Worm (Caenorhabditis elegans): Measurements from ENCODE around the gene K02F6.4.

K02F6.4 gene

ce11 chrII:2538194-2538593 lies at the start of gene K02F6.4:
TSS of gene K02F6.4 (plus strand) at chrII:2538494.
- TF ChIP-seq M03D4.4 (tag; optimal IDR thresholded peaks at IDR 0.05) = no peak
- TF ChIP-seq tbx-8 (GFP tag; optimal IDR thresholded peaks at IDR 0.05) = no peak
- no peak for TF ChIP-seq sem-2 (GFP tag; optimal IDR thresholded peaks at IDR 0.05)
- no peak for TF ChIP-seq nhr-237 (tag; optimal IDR thresholded peaks at IDR 0.05)
- no peak for TF ChIP-seq flh-1 (GFP tag; optimal IDR thresholded peaks at IDR 0.05)
- TF ChIP-seq ztf-11 (tag; optimal IDR thresholded peaks at IDR 0.05) = no peak
- TF ChIP-seq lin-13 (tag; optimal IDR thresholded peaks at IDR 0.05) = no peak
- no peak for TF ChIP-seq ceh-39 (tag; optimal IDR thresholded peaks at IDR 0.05)
- TF ChIP-seq ceh-83 (GFP tag; optimal IDR thresholded peaks at IDR 0.05) = no peak
- no peak for TF ChIP-seq ceh-43 (GFP tag; optimal IDR thresholded peaks at IDR 0.05)
- TF ChIP-seq ham-2 (GFP tag; optimal IDR thresholded peaks at IDR 0.05) = no peak
- TF ChIP-seq pha-4 (tag; optimal IDR thresholded peaks at IDR 0.05) = no peak
- TF ChIP-seq nhr-28 (tag; optimal IDR thresholded peaks at IDR 0.05) = no peak
- no peak for TF ChIP-seq sptf-1 (tag; optimal IDR thresholded peaks at IDR 0.05)
- no peak for TF ChIP-seq ces-1 (GFP tag; optimal IDR thresholded peaks at IDR 0.05)
- TF ChIP-seq nhr-2 (tag; optimal IDR thresholded peaks at IDR 0.05) = no peak
- no peak for TF ChIP-seq unc-120 (tag; optimal IDR thresholded peaks at IDR 0.05; ENCODE audit: poor library complexity, severe bottlenecking)
- no peak for TF ChIP-seq mab-5 (tag; optimal IDR thresholded peaks at IDR 0.05)
- TF ChIP-seq blmp-1 (tag; optimal IDR thresholded peaks at IDR 0.05) = no peak
- no peak for TF ChIP-seq lsy-2 (tag; optimal IDR thresholded peaks at IDR 0.05)

ce11 chrII:2503703-2504430 lies 34.4 kb upstream of the K02F6.4 start:
- TF ChIP-seq lsy-2 (tag; optimal IDR thresholded peaks at IDR 0.05) (peak; percentile 44), nhr-28 (tag; optimal IDR thresholded peaks at IDR 0.05) (no peak), ham-2 (GFP tag; optimal IDR thresholded peaks at IDR 0.05) (no peak), ztf-11 (tag; optimal IDR thresholded peaks at IDR 0.05) (no peak)

- TF ChIP-seq ceh-83 (GFP tag; optimal IDR thresholded peaks at IDR 0.05) = no peak
- peak; percentile 2 for TF ChIP-seq nhr-237 (tag; optimal IDR thresholded peaks at IDR 0.05)
- no peak for TF ChIP-seq mab-5 (tag; optimal IDR thresholded peaks at IDR 0.05)
- TF ChIP-seq unc-62 (GFP tag; optimal IDR thresholded peaks at IDR 0.05) = no peak
- peak; percentile 34 for TF ChIP-seq ces-1 (GFP tag; optimal IDR thresholded peaks at IDR 0.05)
- peak; percentile 99 for TF ChIP-seq unc-120 (tag; optimal IDR thresholded peaks at IDR 0.05; ENCODE audit: poor library complexity, severe bottlenecking)
- TF ChIP-seq nhr-2 (tag; optimal IDR thresholded peaks at IDR 0.05) = no peak
Observed at ce11 chrII:2504431-2504928, 33.8 kb upstream of the K02F6.4 start, which contains the start of gene gbas-1. TSS of gene gbas-1 (plus strand) at chrII:2504878.

DNA sequence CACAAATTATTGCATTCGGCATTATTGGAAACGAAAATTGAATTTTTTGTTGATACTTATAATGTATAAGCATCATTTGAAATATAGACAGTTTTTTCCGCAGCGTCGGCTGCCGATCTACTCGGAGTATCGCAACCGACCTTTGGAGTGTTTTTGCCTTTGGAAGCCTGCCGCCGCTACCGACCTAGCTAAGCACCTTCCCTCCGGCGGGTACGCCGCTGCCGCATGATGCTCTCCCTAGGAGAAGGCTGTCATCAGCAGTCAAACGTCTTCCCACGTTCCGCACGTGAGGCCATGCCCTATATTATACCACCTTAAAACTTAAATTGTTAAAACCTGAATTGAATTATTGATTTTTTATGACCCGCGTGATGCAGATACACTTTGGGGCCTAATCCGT lies 19.8 kb upstream of the K02F6.4 start:
- TF ChIP-seq lin-32 (GFP tag; optimal IDR thresholded peaks at IDR 0.05) (no peak), ceh-43 (GFP tag; optimal IDR thresholded peaks at IDR 0.05) (no peak), sptf-1 (tag; optimal IDR thresholded peaks at IDR 0.05) (no peak), nhr-12 (tag; optimal IDR thresholded peaks at IDR 0.05) (no peak), M03D4.4 (tag; optimal IDR thresholded peaks at IDR 0.05) (no peak), sem-2 (GFP tag; optimal IDR thresholded peaks at IDR 0.05) (no peak), lin-13 (tag; optimal IDR thresholded peaks at IDR 0.05) (no peak)

DNA sequence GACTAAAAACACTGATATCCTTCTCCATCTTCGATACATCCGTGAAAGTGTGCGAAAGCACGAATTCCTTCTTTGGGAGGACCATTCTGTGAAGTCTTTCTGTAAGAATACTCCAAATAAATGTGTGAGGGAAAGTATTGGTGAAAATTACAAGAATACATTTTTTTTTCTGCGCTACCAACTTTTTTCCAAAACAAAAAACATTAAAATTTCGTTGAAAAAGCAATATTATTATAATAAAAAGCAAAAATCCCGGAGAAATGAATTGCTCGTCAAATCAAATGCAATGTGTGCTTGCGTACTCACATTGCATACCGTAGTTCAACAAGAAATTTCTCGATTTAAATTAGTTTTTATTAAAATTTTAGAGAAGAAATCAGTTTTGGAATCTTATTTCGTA lies 16.3 kb upstream of the K02F6.4 start, which contains the start of gene bath-13:
TSS of gene bath-13 (minus strand) at position 101 of the 400 bp plus-strand sequence.
- no peak for TF ChIP-seq nhr-76 (tag; optimal IDR thresholded peaks at IDR 0.05)
- no peak for TF ChIP-seq nhr-2 (tag; optimal IDR thresholded peaks at IDR 0.05)
- TF ChIP-seq zip-8 (tag; optimal IDR thresholded peaks at IDR 0.05) = no peak
- no peak for TF ChIP-seq ceh-43 (GFP tag; optimal IDR thresholded peaks at IDR 0.05)
- TF ChIP-seq nhr-28 (tag; optimal IDR thresholded peaks at IDR 0.05) = no peak
- no peak for TF ChIP-seq drap-1 (GFP tag; optimal IDR thresholded peaks at IDR 0.05)
- TF ChIP-seq pha-4 (tag; optimal IDR thresholded peaks at IDR 0.05) = no peak
- TF ChIP-seq unc-62 (GFP tag; optimal IDR thresholded peaks at IDR 0.05) = no peak
- no peak for TF ChIP-seq unc-39 (tag; optimal IDR thresholded peaks at IDR 0.05)
- TF ChIP-seq mep-1 (tag; optimal IDR thresholded peaks at IDR 0.05) = no peak
- TF ChIP-seq hlh-1 (tag; optimal IDR thresholded peaks at IDR 0.05) = no peak
- TF ChIP-seq mls-2 (tag; optimal IDR thresholded peaks at IDR 0.05) = no peak
- no peak for TF ChIP-seq M03D4.4 (tag; optimal IDR thresholded peaks at IDR 0.05)
- TF ChIP-seq ham-2 (GFP tag; optimal IDR thresholded peaks at IDR 0.05) = no peak
- no peak for TF ChIP-seq mab-5 (tag; optimal IDR thresholded peaks at IDR 0.05)
- TF ChIP-seq bed-3 (GFP tag; optimal IDR thresholded peaks at IDR 0.05) = no peak
- TF ChIP-seq ceh-83 (GFP tag; optimal IDR thresholded peaks at IDR 0.05) = no peak
- no peak for TF ChIP-seq elt-3 (tag; optimal IDR thresholded peaks at IDR 0.05)
- no peak for TF ChIP-seq sem-2 (GFP tag; optimal IDR thresholded peaks at IDR 0.05)
